Worm (Caenorhabditis elegans) whole organism, midembryonic: ENCODE results near the gene F18F11.4.

ENCODE experiments used
- T22C8.4 ChIP-seq: fragments of 200-800 bp; sonication (Bioruptor generic); IDR thresholded peaks from 2 replicates; pipeline ENCODE4 v1.3.6; 2022; ENCODE audit warnings: missing genetic modification characterization, missing compliant biosample characterization
- med-1 ChIP-seq: sonication (generic microtip); optimal IDR thresholded peaks from 2 replicates; lab custom pipeline; 2017; ENCODE audit warnings: missing genetic modification characterization, mild to moderate bottlenecking, missing compliant biosample characterization, antibody characterized with exemption, missing genetic modification reagents; ENCODE audit not compliant: insufficient read depth
- ref-1 ChIP-seq: fragments of 200-800 bp; sonication (Bioruptor generic); conservative IDR thresholded peaks from 2 replicates; pipeline ENCODE4 v1.3.6; 2022; ENCODE audit warnings: missing genetic modification reagents, missing genetic modification characterization, missing compliant biosample characterization
- tab-1 ChIP-seq: fragments of 200-800 bp; sonication (Bioruptor generic); IDR thresholded peaks from 2 replicates; pipeline ENCODE4 v1.3.6; 2022; ENCODE audit warnings: missing genetic modification characterization, missing compliant biosample characterization
- ztf-23 ChIP-seq: fragments of 200-800 bp; sonication (Bioruptor generic); IDR thresholded peaks from 2 replicates; pipeline ENCODE4 v1.3.6; 2022; ENCODE audit warnings: missing genetic modification reagents, missing genetic modification characterization, missing compliant biosample characterization

ce11 chrIV:302743-303142, 27.9 kb upstream of the F18F11.4 start:
- no peak for TF ChIP-seq T22C8.4 (GFP tag; lab: Robert Waterston, UW)
- no peak for TF ChIP-seq ztf-23
- TF ChIP-seq tab-1 (GFP tag; lab: Robert Waterston, UW), result no peak
- no peak for TF ChIP-seq med-1 (GFP tag; lab: Kevin White, UChicago)
- TF ChIP-seq ref-1 (GFP tag; lab: Robert Waterston, UW), result no peak
